Fruit fly (Drosophila melanogaster) whole organism, adult: ENCODE results near the gene Ir94d.

Source experiments
- CG11617 ChIP-seq: fragments of 200-800 bp; sonication (Bioruptor generic); optimal IDR thresholded peaks from 2 replicates; lab custom pipeline; 2017; ENCODE audit warnings: mild to moderate bottlenecking, missing biosample characterization, missing genetic modification reagents, missing genetic modification characterization
- CG12768 ChIP-seq: fragments of 200-800 bp; sonication (Bioruptor generic); optimal IDR thresholded peaks from 2 replicates; lab custom pipeline; 2017; ENCODE audit warnings: missing biosample characterization, missing genetic modification characterization, mild to moderate bottlenecking, moderate library complexity, missing genetic modification reagents
- CG14711 ChIP-seq: fragments of 200-800 bp; sonication (Bioruptor generic); optimal IDR thresholded peaks from 2 replicates; lab custom pipeline; 2018; ENCODE audit warnings: missing biosample characterization, mild to moderate bottlenecking, missing genetic modification characterization, moderate library complexity
- CG1620 ChIP-seq: fragments of 200-800 bp; sonication (Bioruptor generic); optimal IDR thresholded peaks from 2 replicates; lab custom pipeline; 2016; ENCODE audit warnings: missing biosample characterization, missing genetic modification characterization
- CG33017 ChIP-seq: fragments of 200-800 bp; sonication (Bioruptor generic); optimal IDR thresholded peaks from 2 replicates; lab custom pipeline; 2018; ENCODE audit warnings: missing biosample characterization, mild to moderate bottlenecking, missing genetic modification characterization, moderate library complexity
- CG5204 ChIP-seq: fragments of 200-800 bp; sonication (Bioruptor generic); optimal IDR thresholded peaks from 2 replicates; lab custom pipeline; 2016; ENCODE audit warnings: missing biosample characterization, missing genetic modification characterization
- CG7045 ChIP-seq: fragments of 200-800 bp; sonication (Bioruptor generic); optimal IDR thresholded peaks from 2 replicates; lab custom pipeline; 2017; ENCODE audit warnings: missing biosample characterization, mild to moderate bottlenecking, missing genetic modification characterization
- CG7101 ChIP-seq: fragments of 200-800 bp; sonication (Bioruptor generic); optimal IDR thresholded peaks from 2 replicates; lab custom pipeline; 2018; ENCODE audit warnings: missing biosample characterization, mild to moderate bottlenecking, missing genetic modification characterization, moderate library complexity
- Clk ChIP-seq: fragments of 200-800 bp; sonication (Bioruptor generic); optimal IDR thresholded peaks from 2 replicates; lab custom pipeline; 2017; ENCODE audit warnings: missing biosample characterization, missing genetic modification characterization
- Crg-1 ChIP-seq: fragments of 200-800 bp; sonication (Bioruptor generic); optimal IDR thresholded peaks from 2 replicates; lab custom pipeline; 2016; ENCODE audit warnings: missing biosample characterization, missing genetic modification characterization
- Hr96 ChIP-seq: fragments of 200-800 bp; sonication (Bioruptor generic); optimal IDR thresholded peaks from 2 replicates; lab custom pipeline; 2016; ENCODE audit warnings: missing biosample characterization, missing genetic modification characterization
- Mnt ChIP-seq: fragments of 200-800 bp; sonication (Bioruptor generic); optimal IDR thresholded peaks from 2 replicates; lab custom pipeline; 2016; ENCODE audit warnings: missing biosample characterization, mild to moderate bottlenecking, missing genetic modification characterization
- bab1 ChIP-seq: fragments of 200-800 bp; sonication (Bioruptor generic); optimal IDR thresholded peaks from 3 replicates; lab custom pipeline; 2019; ENCODE audit warnings: missing biosample characterization, mild to moderate bottlenecking, missing genetic modification characterization, moderate library complexity
- cic ChIP-seq: fragments of 200-800 bp; sonication (Bioruptor generic); optimal IDR thresholded peaks from 2 replicates; lab custom pipeline; 2017; ENCODE audit warnings: missing biosample characterization, mild to moderate bottlenecking, missing genetic modification characterization, moderate library complexity
- cnc ChIP-seq, 2 experiments: fragments of >200 bp; optimal IDR thresholded peaks; 2 replicates each; lab custom pipeline; 2017
- kay ChIP-seq: fragments of 200-800 bp; sonication (Bioruptor generic); peaks from one replicate; lab custom pipeline; 2016; ENCODE audit warnings: missing biosample characterization, missing genetic modification characterization, borderline replicate concordance
- ovo ChIP-seq: fragments of 200-800 bp; sonication (Bioruptor generic); optimal IDR thresholded peaks from 2 replicates; lab custom pipeline; 2016; ENCODE audit warnings: missing biosample characterization, missing genetic modification characterization
- pad ChIP-seq: fragments of 200-800 bp; sonication (Bioruptor generic); optimal IDR thresholded peaks from 3 replicates; lab custom pipeline; 2017; ENCODE audit warnings: missing biosample characterization, missing genetic modification characterization, mild to moderate bottlenecking, moderate library complexity, missing genetic modification reagents
- tj ChIP-seq: fragments of 200-800 bp; sonication (Bioruptor generic); optimal IDR thresholded peaks from 3 replicates; lab custom pipeline; 2017; ENCODE audit warnings: missing biosample characterization, mild to moderate bottlenecking, missing genetic modification characterization, moderate library complexity
- toe ChIP-seq: fragments of 200-800 bp; sonication (Bioruptor generic); optimal IDR thresholded peaks from 2 replicates; lab custom pipeline; 2016; ENCODE audit warnings: missing biosample characterization, missing genetic modification characterization

The Ir94d gene

DNA sequence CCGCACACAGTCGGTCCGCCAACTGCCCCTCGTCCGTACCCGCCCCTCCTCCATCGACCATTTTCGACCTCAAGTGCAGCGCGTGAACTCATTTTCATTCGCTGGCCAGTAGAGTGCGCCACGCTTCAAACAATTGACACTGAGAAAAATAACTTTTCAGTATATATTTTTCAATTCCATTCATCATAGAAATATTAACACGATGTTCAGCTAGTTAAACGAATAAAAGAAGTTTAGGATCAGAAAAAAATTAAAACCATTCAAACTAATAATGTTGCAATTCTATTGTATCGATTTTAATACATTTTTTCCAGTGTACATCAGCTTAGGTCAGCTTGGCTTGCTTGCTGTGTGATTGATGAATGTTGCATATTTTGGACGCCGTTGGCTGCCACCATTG is 15.7 kb upstream of the Ir94d start:
- no peak for TF ChIP-seq CG5204 (GFP tag; lab: Kevin White, UChicago)
- no peak for TF ChIP-seq CG11617 (GFP tag; lab: Kevin White, UChicago)
- no peak for TF ChIP-seq Crg-1 (GFP tag; lab: Kevin White, UChicago)
- no peak for TF ChIP-seq CG33017
- no peak for TF ChIP-seq cic (GFP tag; lab: Kevin White, UChicago)
- TF ChIP-seq CG1620 (GFP tag; lab: Kevin White, UChicago): no peak
- no peak for TF ChIP-seq bab1 (GFP tag; lab: Kevin White, UChicago)
- no peak for TF ChIP-seq pad (GFP tag; lab: Kevin White, UChicago)
- no peak for TF ChIP-seq CG12768 (GFP tag; lab: Kevin White, UChicago)
- no peak for TF ChIP-seq cnc (optimal IDR thresholded peaks at IDR 0.05; lab: Kevin White, UChicago)
- TF ChIP-seq kay (GFP tag; lab: Kevin White, UChicago): no peak

DNA sequence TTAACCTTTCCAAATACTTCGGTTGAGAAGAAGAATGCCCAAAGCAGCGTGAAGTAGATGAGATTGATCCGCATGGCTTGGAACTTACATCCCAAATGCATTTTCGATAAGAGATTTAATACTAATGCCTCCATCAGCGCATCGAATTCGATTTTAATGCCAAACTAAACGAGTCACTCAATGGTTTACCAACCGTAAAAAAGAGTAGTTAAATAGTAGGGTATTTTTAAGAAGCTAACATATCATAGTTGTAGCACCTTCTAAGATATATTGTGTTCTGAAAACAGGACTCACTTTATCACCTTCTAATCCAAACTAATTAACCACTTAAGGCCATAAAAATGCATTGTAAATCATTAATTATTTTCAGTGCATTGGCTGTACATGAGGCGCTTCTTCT is 13.8 kb upstream of the Ir94d start, which contains the start of gene CG31515:
Gene CG31515, minus strand, starts transcription at position 101 of the 400 bp plus-strand sequence.
- TF ChIP-seq Clk (GFP tag; lab: Kevin White, UChicago): no peak

- TF ChIP-seq CG11617 (GFP tag; lab: Kevin White, UChicago) (no peak), CG5204 (GFP tag; lab: Kevin White, UChicago) (no peak), kay (GFP tag; lab: Kevin White, UChicago) (no peak), Clk (GFP tag; lab: Kevin White, UChicago) (no peak), cic (GFP tag; lab: Kevin White, UChicago) (no peak), Hr96 (GFP tag; lab: Kevin White, UChicago) (no peak), CG7101 (tag; lab: Kevin White, UChicago) (no peak), ovo (GFP tag; lab: Kevin White, UChicago) (no peak), tj (GFP tag; lab: Kevin White, UChicago) (no peak), CG33017 (no peak), CG7045 (GFP tag; lab: Kevin White, UChicago) (no peak), toe (GFP tag; lab: Kevin White, UChicago) (no peak), CG14711 (no peak), bab1 (GFP tag; lab: Kevin White, UChicago) (no peak), cnc (optimal IDR thresholded peaks at IDR 0.05; lab: Kevin White, UChicago) (no peak)
These were observed 11.8 kb upstream of the Ir94d start for dm6 chr3R:23390769-23391309.

DNA sequence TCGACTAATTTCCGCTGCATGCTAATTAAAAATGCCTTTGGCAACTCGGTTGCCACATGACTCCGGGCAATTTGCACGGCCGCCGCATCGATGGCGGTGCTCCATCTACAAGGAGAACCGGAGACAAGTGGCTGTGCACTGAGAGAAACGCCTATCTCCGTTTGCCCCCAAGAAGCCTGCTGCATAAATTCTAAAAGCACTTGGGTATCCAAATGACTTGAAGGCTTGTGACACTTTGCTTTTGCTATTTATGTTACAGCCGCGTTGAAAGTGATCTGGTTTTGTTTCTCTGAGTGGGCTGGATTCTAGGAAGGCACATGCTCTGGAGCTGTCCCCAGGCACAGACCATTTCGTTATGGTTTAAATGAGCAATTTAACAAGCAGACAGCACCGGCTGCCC is 10.4 kb upstream of the Ir94d start:
- TF ChIP-seq cnc (optimal IDR thresholded peaks at IDR 0.05; lab: Kevin White, UChicago): no peak
- TF ChIP-seq CG14711: no peak
- TF ChIP-seq CG7045 (GFP tag; lab: Kevin White, UChicago): no peak
- TF ChIP-seq kay (GFP tag; lab: Kevin White, UChicago): no peak
- TF ChIP-seq cic (GFP tag; lab: Kevin White, UChicago): no peak
- TF ChIP-seq CG7101 (tag; lab: Kevin White, UChicago): no peak
- no peak for TF ChIP-seq Hr96 (GFP tag; lab: Kevin White, UChicago)
- TF ChIP-seq CG12768 (GFP tag; lab: Kevin White, UChicago): no peak
- TF ChIP-seq toe (GFP tag; lab: Kevin White, UChicago): no peak
- no peak for TF ChIP-seq bab1 (GFP tag; lab: Kevin White, UChicago)
- no peak for TF ChIP-seq CG1620 (GFP tag; lab: Kevin White, UChicago)

dm6 chr3R:23393507-23393906 is 9.1 kb upstream of the Ir94d start:
- TF ChIP-seq Hr96 (GFP tag; lab: Kevin White, UChicago): no peak
- TF ChIP-seq Mnt (GFP tag; lab: Kevin White, UChicago): no peak
- TF ChIP-seq kay (GFP tag; lab: Kevin White, UChicago): no peak
- TF ChIP-seq CG5204 (GFP tag; lab: Kevin White, UChicago): no peak
- TF ChIP-seq Crg-1 (GFP tag; lab: Kevin White, UChicago): no peak
- no peak for TF ChIP-seq CG12768 (GFP tag; lab: Kevin White, UChicago)
- TF ChIP-seq cnc (optimal IDR thresholded peaks at IDR 0.05; lab: Kevin White, UChicago): no peak
- TF ChIP-seq tj (GFP tag; lab: Kevin White, UChicago): no peak
- TF ChIP-seq ovo (GFP tag; lab: Kevin White, UChicago): no peak

- TF ChIP-seq Clk (GFP tag; lab: Kevin White, UChicago): no peak
- TF ChIP-seq toe (GFP tag; lab: Kevin White, UChicago): no peak
- TF ChIP-seq Hr96 (GFP tag; lab: Kevin White, UChicago): no peak
- TF ChIP-seq cnc (optimal IDR thresholded peaks at IDR 0.05; lab: Kevin White, UChicago): no peak
These were observed 6.9 kb upstream of the Ir94d start for dm6 chr3R:23395720-23396119.
